Worm (Caenorhabditis elegans) whole organism, L4/young adult: ENCODE results near the gene F53E10.6.
"Not testable (repeated sequence)": the region's sequence is repeated elsewhere in the genome, so short reads cannot be mapped to it uniquely, and the experiment has no call there.

Experiments used
- W03F9.2 ChIP-seq: fragments of 150-350 bp; optimal IDR thresholded peaks from 2 replicates; lab custom pipeline; 2014; ENCODE audit warnings: missing biosample characterization, missing genetic modification characterization
- dao-5 ChIP-seq: sonication (generic microtip); optimal IDR thresholded peaks from 2 replicates; lab custom pipeline; 2016; ENCODE audit warnings: missing genotype, missing genetic modification characterization, moderate library complexity, missing compliant biosample characterization
- him-1 ChIP-seq: sonication (generic microtip); optimal IDR thresholded peaks from 2 replicates; lab custom pipeline; 2016; ENCODE audit warnings: missing genotype, missing genetic modification reagents, missing genetic modification characterization, missing compliant biosample characterization

- TF ChIP-seq dao-5 (tag; lab: Kevin White, UChicago); him-1; W03F9.2: not testable (repeated sequence)
These were observed 4.0 kb downstream of the F53E10.6 start, which contains the start of gene F53E10.5 for ce11 chrV:2598830-2599229.
